Worm (Caenorhabditis elegans): ENCODE data around the gene ift-74.

DNA sequence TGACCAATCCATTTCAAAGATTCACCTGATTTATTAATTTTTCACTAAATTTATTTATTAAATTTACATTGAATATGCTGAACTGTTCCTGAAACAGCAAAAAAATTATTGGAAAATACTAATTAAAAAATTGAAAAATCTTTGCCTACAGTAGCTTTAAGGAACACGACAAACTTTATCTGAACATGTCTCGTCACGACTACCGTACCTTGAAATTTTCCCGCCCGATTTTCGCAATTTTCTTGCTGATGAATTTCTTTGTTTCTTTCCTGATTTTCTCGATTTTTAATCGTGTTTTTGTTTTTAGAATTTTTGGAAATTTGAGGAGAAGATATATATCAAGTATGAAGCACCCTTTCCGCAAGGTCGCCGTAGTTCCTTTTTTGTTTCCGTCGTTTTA lies 3.1 kb downstream of the ift-74 start:
- TF ChIP-seq ama-1 (optimal IDR thresholded peaks at IDR 0.05) (no peak), fos-1 (tag; optimal IDR thresholded peaks at IDR 0.05) (no peak), ceh-63 (GFP tag; optimal IDR thresholded peaks at IDR 0.05) (no peak), ceh-82 (tag; optimal IDR thresholded peaks at IDR 0.05) (no peak), nhr-12 (tag; optimal IDR thresholded peaks at IDR 0.05) (no peak), lin-13 (GFP tag; optimal IDR thresholded peaks at IDR 0.05) (no peak), nhr-19 (GFP tag; conservative IDR thresholded peaks at IDR 0.05) (no peak), nhr-11 (tag; optimal IDR thresholded peaks at IDR 0.05) (no peak), pag-3 (tag; optimal IDR thresholded peaks at IDR 0.05; ENCODE audit: borderline replicate concordance, insufficient read depth) (no peak), elt-2 (tag; optimal IDR thresholded peaks at IDR 0.05) (no peak), lin-35 (GFP tag; optimal IDR thresholded peaks at IDR 0.05) (no peak), sptf-1 (tag; optimal IDR thresholded peaks at IDR 0.05) (no peak), aha-1 (tag; optimal IDR thresholded peaks at IDR 0.05) (no peak)

Measured in whole organism, L1 larva.